Worm (Caenorhabditis elegans) whole organism, early embryonic: ENCODE measurements around the gene srz-94.

ENCODE experiments used
- B0310.2 ChIP-seq: sonication (generic microtip); optimal IDR thresholded peaks from 2 replicates; lab custom pipeline; 2016; ENCODE audit warnings: mild to moderate bottlenecking, missing genetic modification characterization, missing compliant biosample characterization
- F13C5.2 ChIP-seq: sonication (generic microtip); optimal IDR thresholded peaks from 2 replicates; lab custom pipeline; 2017; ENCODE audit warnings: mild to moderate bottlenecking, missing genetic modification characterization, inconsistent platforms, missing compliant biosample characterization
- aly-1 ChIP-seq: sonication (generic microtip); optimal IDR thresholded peaks from 2 replicates; lab custom pipeline; 2016; ENCODE audit warnings: missing genetic modification characterization, missing compliant biosample characterization
- ama-1 ChIP-seq: fragments of 150-350 bp; optimal IDR thresholded peaks from 2 replicates; lab custom pipeline; 2014
- ceh-13 ChIP-seq: fragments of 200-800 bp; sonication (Bioruptor generic); optimal IDR thresholded peaks from 2 replicates; lab custom pipeline; 2018; ENCODE audit warnings: mild to moderate bottlenecking, missing genetic modification characterization, missing compliant biosample characterization
- ceh-36 ChIP-seq: sonication (generic microtip); optimal IDR thresholded peaks from 2 replicates; lab custom pipeline; 2016; ENCODE audit warnings: missing genetic modification characterization, inconsistent platforms, missing compliant biosample characterization
- ets-7 ChIP-seq: sonication (generic microtip); optimal IDR thresholded peaks from 2 replicates; lab custom pipeline; 2016; ENCODE audit warnings: missing genotype, missing genetic modification characterization, missing compliant biosample characterization
- flt-1 ChIP-seq: fragments of 200-800 bp; sonication (Bioruptor generic); IDR thresholded peaks from 2 replicates; pipeline ENCODE4 v1.3.6; 2022; ENCODE audit warnings: missing genetic modification characterization, missing compliant biosample characterization
- hmbx-1 ChIP-seq: sonication (generic microtip); optimal IDR thresholded peaks from 2 replicates; lab custom pipeline; 2016; ENCODE audit warnings: mild to moderate bottlenecking, missing genetic modification characterization, missing compliant biosample characterization
- hmg-4 ChIP-seq: fragments of 200-800 bp; sonication (Bioruptor generic); optimal IDR thresholded peaks from 2 replicates; lab custom pipeline; 2018; ENCODE audit warnings: mild to moderate bottlenecking, missing genetic modification characterization, missing compliant biosample characterization
- hnd-1 ChIP-seq: sonication (generic microtip); optimal IDR thresholded peaks from 2 replicates; lab custom pipeline; 2016; ENCODE audit warnings: missing genetic modification characterization, missing compliant biosample characterization
- pes-1 ChIP-seq: fragments of 200-800 bp; sonication (Bioruptor generic); IDR thresholded peaks from 2 replicates; pipeline ENCODE4 v1.3.6; 2022; ENCODE audit warnings: missing genetic modification reagents, missing genetic modification characterization, missing compliant biosample characterization
- scrt-1 ChIP-seq: fragments of 200-800 bp; sonication (Bioruptor generic); IDR thresholded peaks from 2 replicates; pipeline ENCODE4 v1.3.6; 2022; ENCODE audit warnings: missing genetic modification characterization, missing compliant biosample characterization
- sea-1 ChIP-seq: fragments of 200-800 bp; sonication (Bioruptor generic); conservative IDR thresholded peaks from 2 replicates; pipeline ENCODE4 v1.3.6; 2022; ENCODE audit warnings: missing genetic modification characterization, missing compliant biosample characterization
- tbx-11 ChIP-seq: fragments of 200-800 bp; sonication (Bioruptor generic); IDR thresholded peaks from 2 replicates; pipeline ENCODE4 v1.3.6; 2022; ENCODE audit warnings: missing genetic modification characterization, missing compliant biosample characterization
- tbx-37 ChIP-seq: fragments of 200-800 bp; sonication (Bioruptor generic); conservative IDR thresholded peaks from 2 replicates; pipeline ENCODE4 v1.3.6; 2022; ENCODE audit warnings: missing genetic modification reagents, missing genetic modification characterization, missing compliant biosample characterization
- tra-4 ChIP-seq: sonication (generic microtip); optimal IDR thresholded peaks from 2 replicates; lab custom pipeline; 2017; ENCODE audit warnings: missing genetic modification characterization, missing compliant biosample characterization

Gene srz-94

ce11 chrV:17035850-17036249 is at the start of gene srz-94:
Gene srz-94, minus strand, starts transcription at chrV:17035950.
- TF ChIP-seq hmg-4 (GFP tag; lab: Kevin White, UChicago): no peak
- TF ChIP-seq ceh-36 (tag; lab: Kevin White, UChicago): no peak
- no peak for TF ChIP-seq tbx-37
- TF ChIP-seq ets-7 (tag; lab: Kevin White, UChicago): no peak

- no peak for TF ChIP-seq ceh-36 (tag; lab: Kevin White, UChicago)
- TF ChIP-seq ets-7 (tag; lab: Kevin White, UChicago): no peak
- TF ChIP-seq tra-4 (tag; lab: Kevin White, UChicago): no peak
- no peak for TF ChIP-seq ceh-13 (GFP tag; lab: Kevin White, UChicago)
- TF ChIP-seq sea-1 (GFP tag; lab: Robert Waterston, UW): no peak
- TF ChIP-seq pes-1 (GFP tag; lab: Robert Waterston, UW): no peak
- TF ChIP-seq F13C5.2: no peak
- TF ChIP-seq scrt-1 (GFP tag; lab: Robert Waterston, UW): no peak
- TF ChIP-seq hmg-4 (GFP tag; lab: Kevin White, UChicago): no peak
- TF ChIP-seq flt-1 (GFP tag; lab: Robert Waterston, UW): no peak
- no peak for TF ChIP-seq hnd-1 (tag; lab: Kevin White, UChicago)
- TF ChIP-seq tbx-11: no peak
Observed at ce11 chrV:17082718-17083117, 47.0 kb upstream of the srz-94 start, which contains the start of gene T05E12.9. Gene T05E12.9, minus strand, starts transcription at chrV:17082818.

- TF ChIP-seq tbx-11: no peak
- no peak for TF ChIP-seq ama-1 (lab: Kevin White, UChicago)
- TF ChIP-seq flt-1 (GFP tag; lab: Robert Waterston, UW): no peak
- no peak for TF ChIP-seq ceh-13 (GFP tag; lab: Kevin White, UChicago)
- TF ChIP-seq hnd-1 (tag; lab: Kevin White, UChicago): no peak
- TF ChIP-seq aly-1: no peak
- no peak for TF ChIP-seq hmg-4 (GFP tag; lab: Kevin White, UChicago)
- TF ChIP-seq tbx-37: no peak
- no peak for TF ChIP-seq ceh-36 (tag; lab: Kevin White, UChicago)
- no peak for TF ChIP-seq B0310.2 (tag; lab: Kevin White, UChicago)
- TF ChIP-seq scrt-1 (GFP tag; lab: Robert Waterston, UW): no peak
- TF ChIP-seq hmbx-1 (tag; lab: Kevin White, UChicago): no peak
- no peak for TF ChIP-seq sea-1 (GFP tag; lab: Robert Waterston, UW)
- TF ChIP-seq pes-1 (GFP tag; lab: Robert Waterston, UW): no peak
- TF ChIP-seq ets-7 (tag; lab: Kevin White, UChicago): no peak
- TF ChIP-seq F13C5.2: no peak
- no peak for TF ChIP-seq tra-4 (tag; lab: Kevin White, UChicago)
Observed at ce11 chrV:17079795-17080194, 44.0 kb upstream of the srz-94 start, which contains the start of gene srw-20. Gene srw-20, minus strand, starts transcription at chrV:17079895.

ce11 chrV:17077889-17078288 is 42.1 kb upstream of the srz-94 start, which contains the start of gene T05E12.3:
Gene T05E12.3, minus strand, starts transcription at chrV:17077989.
- TF ChIP-seq scrt-1 (GFP tag; lab: Robert Waterston, UW): no peak
- TF ChIP-seq B0310.2 (tag; lab: Kevin White, UChicago): no peak
- TF ChIP-seq ama-1 (lab: Kevin White, UChicago): no peak
- TF ChIP-seq flt-1 (GFP tag; lab: Robert Waterston, UW): no peak
- TF ChIP-seq hmg-4 (GFP tag; lab: Kevin White, UChicago): no peak
- TF ChIP-seq ceh-36 (tag; lab: Kevin White, UChicago): no peak
- no peak for TF ChIP-seq F13C5.2
- TF ChIP-seq ceh-13 (GFP tag; lab: Kevin White, UChicago): no peak
- no peak for TF ChIP-seq sea-1 (GFP tag; lab: Robert Waterston, UW)
- TF ChIP-seq ets-7 (tag; lab: Kevin White, UChicago): no peak
- TF ChIP-seq tbx-11: no peak
- TF ChIP-seq pes-1 (GFP tag; lab: Robert Waterston, UW): no peak
- no peak for TF ChIP-seq aly-1
- no peak for TF ChIP-seq tra-4 (tag; lab: Kevin White, UChicago)
- no peak for TF ChIP-seq tbx-37
- TF ChIP-seq hnd-1 (tag; lab: Kevin White, UChicago): no peak
- no peak for TF ChIP-seq hmbx-1 (tag; lab: Kevin White, UChicago)

- TF ChIP-seq F13C5.2 (no peak), ama-1 (lab: Kevin White, UChicago) (no peak), hmg-4 (GFP tag; lab: Kevin White, UChicago) (no peak), sea-1 (GFP tag; lab: Robert Waterston, UW) (no peak), pes-1 (GFP tag; lab: Robert Waterston, UW) (no peak), B0310.2 (tag; lab: Kevin White, UChicago) (no peak), aly-1 (no peak), ceh-13 (GFP tag; lab: Kevin White, UChicago) (no peak), tbx-37 (no peak), ets-7 (tag; lab: Kevin White, UChicago) (no peak)
Observed at ce11 chrV:17075900-17076299, 40.1 kb upstream of the srz-94 start, which contains the start of gene str-125. Gene str-125, minus strand, starts transcription at chrV:17076000.

- TF ChIP-seq ceh-36 (tag; lab: Kevin White, UChicago) (no peak), pes-1 (GFP tag; lab: Robert Waterston, UW) (no peak), tra-4 (tag; lab: Kevin White, UChicago) (no peak), sea-1 (GFP tag; lab: Robert Waterston, UW) (no peak), scrt-1 (GFP tag; lab: Robert Waterston, UW) (no peak), hmbx-1 (tag; lab: Kevin White, UChicago) (no peak), ets-7 (tag; lab: Kevin White, UChicago) (no peak), F13C5.2 (no peak), tbx-11 (no peak), hmg-4 (GFP tag; lab: Kevin White, UChicago) (no peak), flt-1 (GFP tag; lab: Robert Waterston, UW) (no peak)
Observed at ce11 chrV:17071578-17071977, 35.8 kb upstream of the srz-94 start, which contains the start of gene srbc-14. Gene srbc-14, minus strand, starts transcription at chrV:17071678.

- TF ChIP-seq tbx-11: no peak
- no peak for TF ChIP-seq tra-4 (tag; lab: Kevin White, UChicago)
- no peak for TF ChIP-seq ceh-36 (tag; lab: Kevin White, UChicago)
- TF ChIP-seq B0310.2 (tag; lab: Kevin White, UChicago): no peak
- TF ChIP-seq F13C5.2: no peak
- TF ChIP-seq hmg-4 (GFP tag; lab: Kevin White, UChicago): no peak
- TF ChIP-seq flt-1 (GFP tag; lab: Robert Waterston, UW): no peak
- TF ChIP-seq ets-7 (tag; lab: Kevin White, UChicago): no peak
- no peak for TF ChIP-seq aly-1
- TF ChIP-seq tbx-37: no peak
- TF ChIP-seq ama-1 (lab: Kevin White, UChicago): no peak
- no peak for TF ChIP-seq ceh-13 (GFP tag; lab: Kevin White, UChicago)
- TF ChIP-seq hmbx-1 (tag; lab: Kevin White, UChicago): no peak
- TF ChIP-seq sea-1 (GFP tag; lab: Robert Waterston, UW): no peak
- TF ChIP-seq scrt-1 (GFP tag; lab: Robert Waterston, UW): no peak
- no peak for TF ChIP-seq hnd-1 (tag; lab: Kevin White, UChicago)
- no peak for TF ChIP-seq pes-1 (GFP tag; lab: Robert Waterston, UW)
Observed at ce11 chrV:17068839-17069238, 33.1 kb upstream of the srz-94 start, which contains the start of gene T05E12.8. Gene T05E12.8, plus strand, starts transcription at chrV:17069139.
